Worm (Caenorhabditis elegans) whole organism, young adult: ENCODE data around the gene ZK617.26.

Experiments used
- B0035.1 ChIP-seq: sonication (generic microtip); optimal IDR thresholded peaks from 2 replicates; lab custom pipeline; 2016; ENCODE audit warnings: missing genetic modification characterization, mild to moderate bottlenecking, missing compliant biosample characterization, missing genotype, missing genetic modification reagents
- D2030.7 ChIP-seq: fragments of 200-800 bp; sonication (Bioruptor generic); IDR thresholded peaks from 2 replicates; pipeline ENCODE4 v1.3.6; 2022; ENCODE audit warnings: missing genetic modification reagents, missing genetic modification characterization, missing compliant biosample characterization
- F23B12.7 ChIP-seq: sonication (generic microtip); optimal IDR thresholded peaks from 2 replicates; lab custom pipeline; 2017; ENCODE audit warnings: missing genetic modification characterization, mild to moderate bottlenecking, missing compliant biosample characterization, antibody characterized with exemption, moderate library complexity; ENCODE audit not compliant: insufficient read depth
- F55B11.4 ChIP-seq: sonication (generic microtip); optimal IDR thresholded peaks from 2 replicates; lab custom pipeline; 2016; ENCODE audit warnings: missing compliant biosample characterization, missing genetic modification characterization, borderline replicate concordance; ENCODE audit not compliant: insufficient read depth
- bed-2 ChIP-seq: fragments of 200-800 bp; sonication (Bioruptor generic); IDR thresholded peaks from 2 replicates; pipeline ENCODE4 v1.3.6; 2022; ENCODE audit warnings: missing genetic modification reagents, missing genetic modification characterization, missing compliant biosample characterization
- ets-4 ChIP-seq: fragments of 200-800 bp; sonication (Bioruptor generic); optimal IDR thresholded peaks from 2 replicates; lab custom pipeline; 2018; ENCODE audit warnings: mild to moderate bottlenecking, missing genetic modification characterization, missing compliant biosample characterization
- lir-1 ChIP-seq: fragments of 200-800 bp; sonication (Bioruptor generic); conservative IDR thresholded peaks from 2 replicates; pipeline ENCODE4 v1.3.6; 2022; ENCODE audit warnings: missing genetic modification reagents, missing genetic modification characterization, missing compliant biosample characterization
- nhr-80 ChIP-seq: sonication (generic microtip); optimal IDR thresholded peaks from 2 replicates; lab custom pipeline; 2016; ENCODE audit warnings: missing genetic modification characterization, missing compliant biosample characterization
- rec-8 ChIP-seq, 2 experiments: sonication (generic microtip); optimal IDR thresholded peaks; 2 replicates each; lab custom pipeline; 2016; ENCODE audit warnings: mild to moderate bottlenecking in 2 of 2, missing genetic modification characterization in 2 of 2, missing genetic modification reagents in 2 of 2, missing genotype in 2 of 2, missing biosample characterization in 1 of 2, missing compliant biosample characterization in 1 of 2, moderate library complexity in 1 of 2
- rpc-1 ChIP-seq, 2 experiments: fragments of 150-350 bp in 1 of 2; sonication (generic microtip) in 1 of 2; optimal IDR thresholded peaks; 2 replicates each; lab custom pipeline; 2014 to 2018; ENCODE audit warnings: missing biosample characterization in 1 of 2, missing genetic modification characterization in 1 of 2, missing genetic modification reagents in 1 of 2, missing genotype in 1 of 2
- snpc-4 ChIP-seq, 5 experiments: fragments of 150-350 bp in 1 of 5; sonication (generic microtip) in 4 of 5; optimal IDR thresholded peaks; 2 replicates each; lab custom pipeline; 2014 to 2018; ENCODE audit warnings: missing genetic modification characterization in 5 of 5, missing biosample characterization in 3 of 5, antibody characterized with exemption in 2 of 5, mild to moderate bottlenecking in 2 of 5, missing compliant biosample characterization in 2 of 5, missing genotype in 2 of 5, moderate library complexity in 2 of 5, missing genetic modification reagents in 1 of 5
- somi-1 ChIP-seq: fragments of 200-800 bp; sonication (Bioruptor generic); optimal IDR thresholded peaks from 2 replicates; lab custom pipeline; 2018; ENCODE audit warnings: mild to moderate bottlenecking, missing genetic modification characterization, missing compliant biosample characterization
- ztf-28 ChIP-seq: fragments of 200-800 bp; sonication (Bioruptor generic); IDR thresholded peaks from 2 replicates; pipeline ENCODE4 v1.3.6; 2022; ENCODE audit warnings: missing genetic modification reagents, missing genetic modification characterization, missing compliant biosample characterization

- TF ChIP-seq ztf-28 (GFP tag; lab: Robert Waterston, UW) (no peak), F23B12.7 (tag; lab: Kevin White, UChicago) (no peak), bed-2 (GFP tag; lab: Robert Waterston, UW) (no peak), F55B11.4 (no peak), snpc-4 (GFP tag; optimal IDR thresholded peaks at IDR 0.05; lab: Kevin White, UChicago) (no peak), snpc-4 (tag; optimal IDR thresholded peaks at IDR 0.05; lab: Kevin White, UChicago) (no peak), rpc-1 (optimal IDR thresholded peaks at IDR 0.05; lab: Kevin White, UChicago) (no peak), rpc-1 (tag; optimal IDR thresholded peaks at IDR 0.05; lab: Kevin White, UChicago) (no peak), rec-8 (tag; optimal IDR thresholded peaks at IDR 0.05; lab: Kevin White, UChicago) (no peak), lir-1 (no peak), D2030.7 (GFP tag; lab: Robert Waterston, UW) (no peak), somi-1 (GFP tag; lab: Kevin White, UChicago) (no peak), nhr-80 (no peak), ets-4 (GFP tag; lab: Kevin White, UChicago) (no peak), B0035.1 (tag; lab: Kevin White, UChicago) (no peak)
These were observed 1.8 kb upstream of the ZK617.26 start for ce11 chrIV:12012439-12013003.
